Worm (Caenorhabditis elegans) whole organism, early embryonic: ENCODE measurements around the gene srab-17.

Experiments
- aly-1 ChIP-seq: sonication (generic microtip); optimal IDR thresholded peaks from 2 replicates; lab custom pipeline; 2016; ENCODE audit warnings: missing genetic modification characterization, missing compliant biosample characterization
- ama-1 ChIP-seq: fragments of 150-350 bp; optimal IDR thresholded peaks from 2 replicates; lab custom pipeline; 2014
- ceh-13 ChIP-seq: fragments of 200-800 bp; sonication (Bioruptor generic); optimal IDR thresholded peaks from 2 replicates; lab custom pipeline; 2018; ENCODE audit warnings: mild to moderate bottlenecking, missing genetic modification characterization, missing compliant biosample characterization
- flt-1 ChIP-seq: fragments of 200-800 bp; sonication (Bioruptor generic); IDR thresholded peaks from 2 replicates; pipeline ENCODE4 v1.3.6; 2022; ENCODE audit warnings: missing genetic modification characterization, missing compliant biosample characterization

DNA sequence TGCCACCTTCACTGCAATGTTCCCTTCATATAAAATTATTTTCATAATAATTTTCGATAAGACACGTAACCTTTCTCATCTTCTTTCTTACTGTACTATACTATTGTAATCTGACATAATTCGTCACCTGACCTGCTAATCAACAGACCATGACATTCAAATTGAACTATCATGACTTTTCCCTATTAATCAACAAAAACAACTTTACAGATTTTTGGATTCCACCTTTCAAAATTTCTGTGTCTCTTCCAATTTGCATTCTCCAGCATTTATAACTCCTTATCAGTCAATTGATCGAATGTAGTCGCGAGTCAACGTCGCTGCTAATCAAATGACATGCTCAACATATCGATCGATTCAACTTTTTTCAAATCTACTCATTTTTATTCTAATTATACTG lies 21.4 kb upstream of the srab-17 start, which contains the start of gene fshr-1:
- TF ChIP-seq flt-1 (GFP tag; lab: Robert Waterston, UW) (no peak), ceh-13 (GFP tag; lab: Kevin White, UChicago) (no peak), aly-1 (no peak), ama-1 (lab: Kevin White, UChicago) (no peak)
